Fruit fly (Drosophila melanogaster): ENCODE results near the gene Alg1.

The Alg1 gene

dm6 chr3R:17798211-17798737, 12.7 kb downstream of the Alg1 start, which contains the start of gene CG7379 (continued):
- peak; percentile 49 for TF ChIP-seq CG9797 (GFP tag; optimal IDR thresholded peaks at IDR 0.05)
- TF ChIP-seq ems (GFP tag; optimal IDR thresholded peaks at IDR 0.05), result peak; percentile 81
- peak; percentile 87 for TF ChIP-seq CG1647 (GFP tag; optimal IDR thresholded peaks at IDR 0.05)
- TF ChIP-seq Sry-δ (GFP tag; optimal IDR thresholded peaks at IDR 0.05), result peak; percentile 55
- peak; percentile 50 for TF ChIP-seq CG12299 (tag; optimal IDR thresholded peaks at IDR 0.05)
- peak; percentile 91 for TF ChIP-seq ind (GFP tag; optimal IDR thresholded peaks at IDR 0.05)
- TF ChIP-seq pita (GFP tag; optimal IDR thresholded peaks at IDR 0.05), result no peak
- TF ChIP-seq Xrp1 (GFP tag; IDR thresholded peaks at IDR 0.05), result peak; percentile 84
- 0 out of 3 replicates have a peak, but pooled peaks have one; percentile 42 for TF ChIP-seq otp (GFP tag; IDR thresholded peaks at IDR 0.05)
- peak; percentile 90 for TF ChIP-seq CG30403 (GFP tag; optimal IDR thresholded peaks at IDR 0.05)
- TF ChIP-seq Rfx (GFP tag; IDR thresholded peaks at IDR 0.05), result peak; percentile 95
- peak; percentile 97 for TF ChIP-seq Med (GFP tag)
- TF ChIP-seq CG12744 (GFP tag; optimal IDR thresholded peaks at IDR 0.05), result peak; percentile 67
- TF ChIP-seq lola (GFP tag; optimal IDR thresholded peaks at IDR 0.05), result peak in 1 of 3 experiments; percentile 54
- TF ChIP-seq CG11085 (GFP tag; IDR thresholded peaks at IDR 0.05), result peak; percentile 88
- peak; percentile 88 for TF ChIP-seq CG14710 (tag; optimal IDR thresholded peaks at IDR 0.05)
- no peak for TF ChIP-seq yki (optimal IDR thresholded peaks at IDR 0.05)
- peak; percentile 68 for TF ChIP-seq da (GFP tag; optimal IDR thresholded peaks at IDR 0.05)
- peak; percentile 93 for TF ChIP-seq Dip3 (GFP tag; optimal IDR thresholded peaks at IDR 0.05)
- TF ChIP-seq CG10565 (GFP tag; optimal IDR thresholded peaks at IDR 0.05), result no peak
- no peak for TF ChIP-seq CG10321 (GFP tag; IDR thresholded peaks at IDR 0.05)
- TF ChIP-seq pzg (GFP tag; optimal IDR thresholded peaks at IDR 0.05), result peak; percentile 82
- peak; percentile 80 for TF ChIP-seq CG2678 (tag; optimal IDR thresholded peaks at IDR 0.05)
- no peak for TF ChIP-seq stc (GFP tag; IDR thresholded peaks at IDR 0.05)
- TF ChIP-seq lov (optimal IDR thresholded peaks at IDR 0.05), result no peak
- TF ChIP-seq lov (GFP tag; IDR thresholded peaks at IDR 0.05), result peak; percentile 43; the same call in 1 of the 3 replicates
- TF ChIP-seq CG17829 (tag; optimal IDR thresholded peaks at IDR 0.05), result peak; percentile 71
- no peak for TF ChIP-seq fru (optimal IDR thresholded peaks at IDR 0.05)
- peak; percentile 49 for TF ChIP-seq CG17912 (GFP tag; optimal IDR thresholded peaks at IDR 0.05)
- TF ChIP-seq TFAM (GFP tag; optimal IDR thresholded peaks at IDR 0.05), result no peak
- peak; percentile 40; the same call in 1 of the 3 replicates for TF ChIP-seq croc (GFP tag; conservative IDR thresholded peaks at IDR 0.05)
- peak; percentile 30 for TF ChIP-seq NK7.1 (GFP tag; optimal IDR thresholded peaks at IDR 0.05)
- TF ChIP-seq CG10209 (GFP tag; optimal IDR thresholded peaks at IDR 0.05), result peak; percentile 90
- TF ChIP-seq NC2α (GFP tag; optimal IDR thresholded peaks at IDR 0.05), result peak; percentile 59
- peak; percentile 60 for TF ChIP-seq slp2 (GFP tag; optimal IDR thresholded peaks at IDR 0.05)
- no peak for TF ChIP-seq Sox102F (GFP tag; optimal IDR thresholded peaks at IDR 0.05)
- peak; percentile 78 for TF ChIP-seq CG9437 (GFP tag; optimal IDR thresholded peaks at IDR 0.05)
- TF ChIP-seq tna (GFP tag; IDR thresholded peaks at IDR 0.05; ENCODE audit: partially characterized antibody), result no peak
- TF ChIP-seq CG7271 (tag; optimal IDR thresholded peaks at IDR 0.05), result peak; percentile 41
- peak; percentile 81 for TF ChIP-seq dysf (GFP tag; IDR thresholded peaks at IDR 0.05)
- TF ChIP-seq Nf-YB (GFP tag; optimal IDR thresholded peaks at IDR 0.05), result peak; percentile 22
- TF ChIP-seq CG8290 (GFP tag; optimal IDR thresholded peaks at IDR 0.05), result peak; percentile 94
- TF ChIP-seq CG8290 (tag; optimal IDR thresholded peaks at IDR 0.05), result peak; percentile 89 to 90
- TF ChIP-seq BtbVII (GFP tag; optimal IDR thresholded peaks at IDR 0.05), result peak; percentile 60
- peak; percentile 66 for TF ChIP-seq cas (GFP tag; IDR thresholded peaks at IDR 0.05)
- TF ChIP-seq jigr1 (GFP tag; IDR thresholded peaks at IDR 0.05), result peak; percentile 38; the same call in 1 of the 3 replicates
- TF ChIP-seq CG6654 (GFP tag; optimal IDR thresholded peaks at IDR 0.05), result peak; percentile 59
- peak; percentile 72; the same call in 2 of the 3 replicates for TF ChIP-seq H15 (GFP tag; IDR thresholded peaks at IDR 0.05)
- TF ChIP-seq CG13775 (GFP tag; optimal IDR thresholded peaks at IDR 0.05), result peak; percentile 75
- no peak for TF ChIP-seq CG17568 (GFP tag; optimal IDR thresholded peaks at IDR 0.05)
- peak; percentile 75 for TF ChIP-seq CG7839 (tag; optimal IDR thresholded peaks at IDR 0.05)
